Fruit fly (Drosophila melanogaster): ENCODE results near the gene Zw10.
A peak's percentile ranks its signal among the peaks of the same experiment; 100 is the strongest.

Gene Zw10

dm6 chrX:2591315-2591999 is 12.5 kb upstream of the Zw10 start (continued):
- TF ChIP-seq zen (tag; optimal IDR thresholded peaks at IDR 0.05) (no peak), grn (GFP tag; optimal IDR thresholded peaks at IDR 0.05) (no peak), Ptx1 (GFP tag; IDR thresholded peaks at IDR 0.05) (peak; percentile 31; the same call in 1 of the 2 replicates), Pdp1 (GFP tag; optimal IDR thresholded peaks at IDR 0.05) (peak; percentile 7 to 35), CG32772 (GFP tag; IDR thresholded peaks at IDR 0.05) (no peak), CG16813 (GFP tag; IDR thresholded peaks at IDR 0.05; ENCODE audit: partially characterized antibody) (no peak), esg (GFP tag; conservative IDR thresholded peaks at IDR 0.05) (0 out of 2 replicates have a peak, but pooled peaks have one; percentile 16), CG12659 (GFP tag; optimal IDR thresholded peaks at IDR 0.05) (peak; percentile 54), CG6683 (GFP tag; optimal IDR thresholded peaks at IDR 0.05) (peak; percentile 5), fd96Cb (tag; optimal IDR thresholded peaks at IDR 0.05) (no peak), phol (tag; optimal IDR thresholded peaks at IDR 0.05) (peak; percentile 6), bowl (GFP tag; IDR thresholded peaks at IDR 0.05) (no peak), Awh (GFP tag; IDR thresholded peaks at IDR 0.05) (no peak), row (GFP tag; IDR thresholded peaks at IDR 0.05) (peak; percentile 53; the same call in 2 of the 3 replicates), dmrt99B (tag; optimal IDR thresholded peaks at IDR 0.05) (peak; percentile 36), seq (GFP tag; IDR thresholded peaks at IDR 0.05) (peak; percentile 15; the same call in 1 of the 2 replicates), CG9437 (GFP tag; optimal IDR thresholded peaks at IDR 0.05) (peak; percentile 31), CG18619 (GFP tag; optimal IDR thresholded peaks at IDR 0.05) (peak; percentile 58), lilli (GFP tag; optimal IDR thresholded peaks at IDR 0.05) (peak; percentile 30), cwo (GFP tag; optimal IDR thresholded peaks at IDR 0.05) (peak; percentile 7), ERR (GFP tag; optimal IDR thresholded peaks at IDR 0.05) (no peak), crp (GFP tag; optimal IDR thresholded peaks at IDR 0.05) (no peak), CG14441 (GFP tag; IDR thresholded peaks at IDR 0.05) (0 out of 2 replicates have a peak, but pooled peaks have one; percentile 24), gem (tag; optimal IDR thresholded peaks at IDR 0.05) (peak; percentile 46), sob (GFP tag; IDR thresholded peaks at IDR 0.05) (no peak), CG1603 (tag; optimal IDR thresholded peaks at IDR 0.05) (no peak), CG10267 (tag; optimal IDR thresholded peaks at IDR 0.05) (no peak), Vsx1 (GFP tag; optimal IDR thresholded peaks at IDR 0.05) (peak; percentile 7), CHES-1-like (GFP tag; optimal IDR thresholded peaks at IDR 0.05) (peak; percentile 23), caup (GFP tag; optimal IDR thresholded peaks at IDR 0.05; ENCODE audit: severe bottlenecking) (peak; percentile 15), CG9817 (tag; optimal IDR thresholded peaks at IDR 0.05) (peak; percentile 28), CG13894 (tag; optimal IDR thresholded peaks at IDR 0.05) (no peak), ranshi (GFP tag; IDR thresholded peaks at IDR 0.05) (peak; percentile 32; the same call in 1 of the 2 replicates), exex (tag; optimal IDR thresholded peaks at IDR 0.05) (peak; percentile 83), CG12104 (GFP tag; optimal IDR thresholded peaks at IDR 0.05) (peak; percentile 18), onecut (GFP tag; IDR thresholded peaks at IDR 0.05) (no peak), grau (tag; optimal IDR thresholded peaks at IDR 0.05) (peak; percentile 59), CG8924 (tag; optimal IDR thresholded peaks at IDR 0.05) (peak; percentile 37), CG13775 (GFP tag; optimal IDR thresholded peaks at IDR 0.05) (peak; percentile 21), CG9876 (GFP tag; optimal IDR thresholded peaks at IDR 0.05) (no peak), ap (GFP tag; IDR thresholded peaks at IDR 0.05) (no peak), CG12391 (tag; optimal IDR thresholded peaks at IDR 0.05) (peak; percentile 28), Sox102F (GFP tag; optimal IDR thresholded peaks at IDR 0.05) (no peak), kah (GFP tag; optimal IDR thresholded peaks at IDR 0.05) (no peak), danr (GFP tag; IDR thresholded peaks at IDR 0.05) (no peak), Hand (GFP tag; optimal IDR thresholded peaks at IDR 0.05) (peak; percentile 43), sug (tag; optimal IDR thresholded peaks at IDR 0.05) (peak; percentile 75), CG31365 (tag; optimal IDR thresholded peaks at IDR 0.05) (no peak)
